Worm (Caenorhabditis elegans) whole organism, late embryonic: ENCODE measurements around the gene tag-18.

Experiments
- C08G9.2 ChIP-seq: sonication (generic microtip); optimal IDR thresholded peaks from 2 replicates; lab custom pipeline; 2016; ENCODE audit warnings: mild to moderate bottlenecking, missing genetic modification characterization, moderate library complexity, missing compliant biosample characterization
- C38D4.7 ChIP-seq: fragments of 200-800 bp; sonication (Bioruptor generic); optimal IDR thresholded peaks from 2 replicates; lab custom pipeline; 2018; ENCODE audit warnings: mild to moderate bottlenecking, missing genetic modification characterization, moderate library complexity, missing compliant biosample characterization
- F13H6.1 ChIP-seq: sonication (generic microtip); optimal IDR thresholded peaks from 2 replicates; lab custom pipeline; 2016; ENCODE audit warnings: missing genetic modification characterization, missing compliant biosample characterization
- K02D7.2 ChIP-seq: sonication (generic microtip); optimal IDR thresholded peaks from 2 replicates; lab custom pipeline; 2017; ENCODE audit warnings: mild to moderate bottlenecking, missing genetic modification characterization, missing compliant biosample characterization
- K09A11.1 ChIP-seq: sonication (generic microtip); optimal IDR thresholded peaks from 2 replicates; lab custom pipeline; 2017; ENCODE audit warnings: antibody characterized with exemption, mild to moderate bottlenecking, missing genetic modification characterization, missing compliant biosample characterization; ENCODE audit not compliant: insufficient read depth
- T23F11.4 ChIP-seq: fragments of 200-800 bp; sonication (Bioruptor generic); optimal IDR thresholded peaks from 2 replicates; lab custom pipeline; 2018; ENCODE audit warnings: mild to moderate bottlenecking, missing genetic modification characterization, missing compliant biosample characterization
- ceh-22 ChIP-seq: sonication (generic microtip); optimal IDR thresholded peaks from 2 replicates; lab custom pipeline; 2017; ENCODE audit warnings: missing biosample characterization, missing genetic modification characterization
- ceh-30 ChIP-seq: fragments of 150-350 bp; optimal IDR thresholded peaks from 2 replicates; lab custom pipeline; 2014; ENCODE audit warnings: missing biosample characterization, missing genetic modification characterization
- ceh-34 ChIP-seq: sonication (generic microtip); optimal IDR thresholded peaks from 2 replicates; lab custom pipeline; 2016; ENCODE audit warnings: mild to moderate bottlenecking, missing genetic modification characterization, missing compliant biosample characterization
- ceh-45 ChIP-seq: fragments of 200-800 bp; sonication (Bioruptor generic); IDR thresholded peaks from 2 replicates; pipeline ENCODE4 v1.3.6; 2022; ENCODE audit warnings: missing genetic modification reagents, missing genetic modification characterization, missing compliant biosample characterization
- ceh-9 ChIP-seq: sonication (generic microtip); optimal IDR thresholded peaks from 2 replicates; lab custom pipeline; 2016; ENCODE audit warnings: mild to moderate bottlenecking, missing genetic modification characterization, inconsistent platforms, missing compliant biosample characterization
- dve-1 ChIP-seq: sonication (generic microtip); optimal IDR thresholded peaks from 2 replicates; lab custom pipeline; 2017; ENCODE audit warnings: antibody characterized with exemption, mild to moderate bottlenecking, missing genetic modification characterization, missing compliant biosample characterization
- elt-2 ChIP-seq: sonication (generic microtip); optimal IDR thresholded peaks from 2 replicates; lab custom pipeline; 2016; ENCODE audit warnings: missing genetic modification reagents, missing genetic modification characterization, missing compliant biosample characterization
- elt-4 ChIP-seq: sonication (generic microtip); optimal IDR thresholded peaks from 2 replicates; lab custom pipeline; 2016; ENCODE audit warnings: missing genetic modification characterization, missing compliant biosample characterization
- ets-4 ChIP-seq: sonication (generic microtip); optimal IDR thresholded peaks from 2 replicates; lab custom pipeline; 2016; ENCODE audit warnings: missing genetic modification characterization, missing compliant biosample characterization
- eyg-1 ChIP-seq: sonication (generic microtip); optimal IDR thresholded peaks from 2 replicates; lab custom pipeline; 2016; ENCODE audit warnings: missing genotype, missing genetic modification characterization, missing compliant biosample characterization
- fax-1 ChIP-seq: sonication (generic microtip); optimal IDR thresholded peaks from 2 replicates; lab custom pipeline; 2016; ENCODE audit warnings: missing genotype, missing genetic modification characterization, missing compliant biosample characterization
- gmeb-2 ChIP-seq: sonication (generic microtip); optimal IDR thresholded peaks from 2 replicates; lab custom pipeline; 2016; ENCODE audit warnings: missing genetic modification characterization, inconsistent platforms, missing compliant biosample characterization
- hlh-13 ChIP-seq: fragments of 200-800 bp; sonication (Bioruptor generic); optimal IDR thresholded peaks from 2 replicates; lab custom pipeline; 2018; ENCODE audit warnings: mild to moderate bottlenecking, missing genetic modification characterization, missing compliant biosample characterization
- hlh-15 ChIP-seq: sonication (generic microtip); optimal IDR thresholded peaks from 2 replicates; lab custom pipeline; 2016; ENCODE audit warnings: missing genetic modification characterization, missing compliant biosample characterization
- hlh-6 ChIP-seq: sonication (generic microtip); optimal IDR thresholded peaks from 2 replicates; lab custom pipeline; 2016; ENCODE audit warnings: missing genotype, missing genetic modification characterization, missing compliant biosample characterization
- lin-11 ChIP-seq: fragments of 200-800 bp; sonication (Bioruptor generic); optimal IDR thresholded peaks from 2 replicates; lab custom pipeline; 2018; ENCODE audit warnings: mild to moderate bottlenecking, missing genetic modification characterization, missing compliant biosample characterization
- madf-2 ChIP-seq: sonication (generic microtip); optimal IDR thresholded peaks from 2 replicates; lab custom pipeline; 2017; ENCODE audit warnings: missing genetic modification characterization, missing compliant biosample characterization
- nhr-11 ChIP-seq: fragments of 150-350 bp; optimal IDR thresholded peaks from 2 replicates; lab custom pipeline; 2014; ENCODE audit warnings: missing biosample characterization, missing genetic modification characterization
- pag-3 ChIP-seq: sonication (generic microtip); optimal IDR thresholded peaks from 2 replicates; lab custom pipeline; 2016; ENCODE audit warnings: missing compliant biosample characterization, missing genetic modification characterization, borderline replicate concordance
- pat-9 ChIP-seq: fragments of 200-800 bp; sonication (Bioruptor generic); optimal IDR thresholded peaks from 2 replicates; lab custom pipeline; 2018; ENCODE audit warnings: mild to moderate bottlenecking, missing genetic modification characterization, moderate library complexity, missing compliant biosample characterization
- pha-2 ChIP-seq: sonication (generic microtip); optimal IDR thresholded peaks from 2 replicates; lab custom pipeline; 2017; ENCODE audit warnings: mild to moderate bottlenecking, missing genetic modification characterization, missing compliant biosample characterization
- pha-4 ChIP-seq: fragments of 150-350 bp; optimal IDR thresholded peaks from 2 replicates; lab custom pipeline; 2018; ENCODE audit warnings: missing biosample characterization, missing genetic modification reagents, missing genetic modification characterization
- pros-1 ChIP-seq: fragments of 150-350 bp; optimal IDR thresholded peaks from 2 replicates; lab custom pipeline; 2014; ENCODE audit warnings: missing biosample characterization, missing genetic modification reagents, missing genetic modification characterization
- ref-2 ChIP-seq: sonication (generic microtip); optimal IDR thresholded peaks from 2 replicates; lab custom pipeline; 2016; ENCODE audit warnings: missing genetic modification characterization, missing compliant biosample characterization
- rnt-1 ChIP-seq: sonication (generic microtip); optimal IDR thresholded peaks from 2 replicates; lab custom pipeline; 2016; ENCODE audit warnings: missing genetic modification characterization, missing compliant biosample characterization
- sdc-2 ChIP-seq: sonication (generic microtip); optimal IDR thresholded peaks from 2 replicates; lab custom pipeline; 2016; ENCODE audit warnings: missing genotype, missing genetic modification characterization, missing compliant biosample characterization
- sox-4 ChIP-seq: sonication (generic microtip); optimal IDR thresholded peaks from 2 replicates; lab custom pipeline; 2017; ENCODE audit warnings: mild to moderate bottlenecking, missing genetic modification characterization, inconsistent platforms, missing compliant biosample characterization
- syd-9 ChIP-seq: sonication (generic microtip); optimal IDR thresholded peaks from 2 replicates; lab custom pipeline; 2016; ENCODE audit warnings: mild to moderate bottlenecking, missing genetic modification characterization, moderate library complexity, missing compliant biosample characterization
- unc-3 ChIP-seq, 2 experiments: fragments of 200-800 bp in 1 of 2; sonication (Bioruptor generic) in 1 of 2; sonication (generic microtip) in 1 of 2; conservative IDR thresholded peaks in 1 of 2; optimal IDR thresholded peaks in 1 of 2; 2 replicates each; pipeline versions ENCODE4 v1.3.6 to Lab custom; 2016 to 2022; ENCODE audit warnings: missing compliant biosample characterization in 2 of 2, missing genetic modification characterization in 2 of 2, missing genetic modification reagents in 1 of 2
- unc-42 ChIP-seq: sonication (generic microtip); optimal IDR thresholded peaks from 2 replicates; lab custom pipeline; 2016; ENCODE audit warnings: missing genotype, missing genetic modification characterization, missing compliant biosample characterization
- unc-55 ChIP-seq: sonication (generic microtip); optimal IDR thresholded peaks from 2 replicates; lab custom pipeline; 2017; ENCODE audit warnings: missing biosample characterization, missing genetic modification reagents, missing genetic modification characterization

The tag-18 gene

DNA sequence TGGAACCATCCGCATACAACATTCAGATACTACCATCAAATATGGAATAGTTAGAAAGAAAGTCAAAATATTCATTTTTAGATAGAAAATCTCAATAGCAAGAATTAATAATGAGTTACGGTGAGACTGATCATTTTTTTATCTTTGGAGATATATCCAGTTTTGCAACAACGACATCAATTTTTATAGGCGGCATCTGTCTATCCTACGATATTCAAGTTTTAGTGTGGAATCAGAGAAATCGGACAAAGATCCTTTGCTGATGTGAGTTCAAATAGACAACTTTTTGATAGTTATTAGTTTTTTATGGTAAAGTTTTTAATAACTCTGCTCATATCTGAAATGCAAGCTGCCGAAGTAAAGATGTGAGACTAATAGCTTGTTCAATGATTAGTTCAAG lies 32.7 kb upstream of the tag-18 start, which contains the start of gene F47B7.4:
Gene F47B7.4 (minus strand): TSS at position 101 of the 400 bp plus-strand sequence.
- no peak for TF ChIP-seq F13H6.1
- TF ChIP-seq sox-4 (tag; lab: Kevin White, UChicago) = no peak
- no peak for TF ChIP-seq sdc-2 (tag; lab: Kevin White, UChicago)
- no peak for TF ChIP-seq unc-55 (GFP tag; lab: Kevin White, UChicago)
- TF ChIP-seq C08G9.2 (tag; lab: Kevin White, UChicago) = no peak
- no peak for TF ChIP-seq hlh-13 (GFP tag; lab: Kevin White, UChicago)
- no peak for TF ChIP-seq elt-4 (tag; lab: Kevin White, UChicago)
- no peak for TF ChIP-seq unc-42 (tag; lab: Kevin White, UChicago)
- TF ChIP-seq T23F11.4 = no peak
- TF ChIP-seq, all 69 proteins: peak for 0

DNA sequence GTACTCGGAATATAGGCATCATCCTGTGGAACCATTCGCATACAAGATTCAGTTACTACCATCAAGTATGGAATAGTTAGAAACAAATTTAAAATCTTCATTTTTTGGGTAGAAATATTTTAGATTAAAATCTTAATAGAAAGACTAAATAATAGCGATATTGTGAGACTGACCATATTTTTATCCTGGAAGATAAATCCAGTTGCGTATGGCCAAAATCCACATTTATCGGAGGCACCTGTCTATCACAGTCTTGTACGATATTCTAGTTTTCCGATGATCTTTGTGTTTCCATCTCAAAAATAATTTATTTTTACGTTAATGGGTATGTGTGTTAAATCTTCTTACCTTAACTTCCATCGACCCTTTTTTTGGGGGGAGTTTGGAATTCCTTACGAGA lies 30.5 kb upstream of the tag-18 start, which contains the start of gene F47B7.3:
Gene F47B7.3 (minus strand): TSS at position 101 of the 400 bp plus-strand sequence.
- no peak for TF ChIP-seq madf-2 (tag; lab: Kevin White, UChicago)
- TF ChIP-seq ceh-30 = no peak
- no peak for TF ChIP-seq ceh-34 (tag; lab: Kevin White, UChicago)
- no peak for TF ChIP-seq C38D4.7 (GFP tag; lab: Kevin White, UChicago)
- no peak for TF ChIP-seq sdc-2 (tag; lab: Kevin White, UChicago)
- TF ChIP-seq sox-4 (tag; lab: Kevin White, UChicago) = no peak
- no peak for TF ChIP-seq nhr-11 (tag; lab: Kevin White, UChicago)
- no peak for TF ChIP-seq pros-1 (tag; lab: Kevin White, UChicago)

DNA sequence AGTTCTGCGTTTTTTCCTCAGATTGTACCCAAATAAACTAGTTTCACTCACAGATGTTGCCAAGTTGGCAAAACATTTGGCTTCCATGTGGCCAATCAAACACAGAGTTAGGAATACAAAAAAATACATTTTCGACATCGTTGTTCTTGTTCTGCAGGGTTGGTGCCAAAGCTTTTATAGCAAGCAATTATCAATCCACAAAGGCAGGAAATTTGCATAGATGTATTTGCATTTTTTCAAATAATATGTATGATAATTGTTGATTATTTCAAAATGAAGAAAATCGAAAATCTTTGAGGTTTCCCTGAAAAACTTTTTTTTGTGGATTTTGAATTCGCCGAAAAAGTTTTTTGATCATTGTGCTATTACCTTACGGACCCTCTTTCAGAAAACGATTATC lies 28.6 kb upstream of the tag-18 start, which contains the start of gene T14G12.11:
Gene T14G12.11 (minus strand): TSS at position 138 of the 400 bp plus-strand sequence.
- no peak for TF ChIP-seq madf-2 (tag; lab: Kevin White, UChicago)
- no peak for TF ChIP-seq gmeb-2 (tag; lab: Kevin White, UChicago)
- TF ChIP-seq unc-3 (GFP tag; conservative IDR thresholded peaks at IDR 0.05; lab: Robert Waterston, UW) = no peak
- no peak for TF ChIP-seq unc-3 (tag; optimal IDR thresholded peaks at IDR 0.05; lab: Kevin White, UChicago)
- no peak for TF ChIP-seq eyg-1 (tag; lab: Kevin White, UChicago)
- TF ChIP-seq pros-1 (tag; lab: Kevin White, UChicago) = no peak
- TF ChIP-seq pha-4 = no peak
- TF ChIP-seq pag-3 (tag; lab: Kevin White, UChicago) = no peak
- TF ChIP-seq elt-2 (tag; lab: Kevin White, UChicago) = no peak
- no peak for TF ChIP-seq ceh-22 (tag; lab: Kevin White, UChicago)
- no peak for TF ChIP-seq hlh-13 (GFP tag; lab: Kevin White, UChicago)
- TF ChIP-seq nhr-11 (tag; lab: Kevin White, UChicago) = no peak
- TF ChIP-seq, all 69 proteins: peak for 0

DNA sequence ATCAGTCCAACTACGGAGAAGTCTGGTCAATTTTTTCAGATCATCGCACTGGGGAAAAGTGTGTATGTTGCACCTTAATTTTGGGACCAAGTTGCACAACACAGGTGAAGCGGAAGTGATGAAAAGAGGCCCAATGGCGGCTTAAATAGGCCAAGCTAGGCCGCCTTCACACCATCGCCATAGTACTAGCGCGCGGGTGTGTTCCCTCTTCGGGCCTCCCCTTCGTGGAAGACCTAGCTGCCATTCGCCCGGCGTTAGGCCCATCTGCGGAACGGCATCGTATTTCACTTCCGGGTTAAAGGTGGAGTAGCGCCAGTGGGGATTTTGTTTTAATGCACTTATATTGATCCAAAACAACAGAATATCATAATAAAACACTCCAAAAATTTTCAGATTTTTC lies 26.0 kb upstream of the tag-18 start:
- TF ChIP-seq pros-1 (tag; lab: Kevin White, UChicago) (no peak), sox-4 (tag; lab: Kevin White, UChicago) (no peak), lin-11 (tag; lab: Kevin White, UChicago) (no peak), dve-1 (tag; lab: Kevin White, UChicago) (no peak), fax-1 (tag; lab: Kevin White, UChicago) (no peak), gmeb-2 (tag; lab: Kevin White, UChicago) (no peak)

DNA sequence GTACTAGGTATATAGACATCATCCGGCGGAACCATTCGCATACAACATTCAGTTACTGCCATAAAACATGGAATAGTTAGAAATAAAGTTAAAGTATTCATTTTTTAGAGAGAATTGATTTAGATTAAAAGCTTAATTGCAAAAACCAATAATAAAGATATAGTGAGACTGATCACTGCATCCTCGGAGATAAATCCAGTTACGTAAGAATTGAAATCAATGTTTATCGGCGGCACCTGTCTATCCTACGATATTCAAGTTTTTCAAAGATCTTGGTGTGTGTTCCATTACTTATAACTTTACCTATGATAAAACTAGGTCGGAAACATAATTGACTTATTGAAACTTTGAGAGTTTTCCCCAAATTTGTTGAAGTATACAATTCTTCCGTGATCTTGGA lies 25.5 kb upstream of the tag-18 start, which contains the start of gene T14G12.6:
Gene T14G12.6 (minus strand): TSS at position 101 of the 400 bp plus-strand sequence.
- TF ChIP-seq F13H6.1 (no peak), T23F11.4 (no peak), ref-2 (no peak), rnt-1 (tag; lab: Kevin White, UChicago) (no peak), ets-4 (tag; lab: Kevin White, UChicago) (no peak), K09A11.1 (tag; lab: Kevin White, UChicago) (no peak), ceh-9 (no peak), pha-2 (no peak), ceh-45 (GFP tag; lab: Robert Waterston, UW) (no peak), hlh-6 (no peak), K02D7.2 (tag; lab: Kevin White, UChicago) (no peak), fax-1 (tag; lab: Kevin White, UChicago) (no peak), hlh-15 (tag; lab: Kevin White, UChicago) (no peak), syd-9 (tag; lab: Kevin White, UChicago) (no peak), hlh-13 (GFP tag; lab: Kevin White, UChicago) (no peak), pat-9 (no peak)
